Worm (Caenorhabditis elegans) whole organism, L4 larva: Measurements from ENCODE around the gene hars-1.
A peak's percentile ranks its signal among the peaks of the same experiment; 100 is the strongest.

Experiments used
- D1046.2 ChIP-seq: fragments of 200-800 bp; sonication (Bioruptor generic); IDR thresholded peaks from 2 replicates; pipeline ENCODE4 v1.3.6; 2022; ENCODE audit warnings: missing genetic modification characterization, missing compliant biosample characterization
- F26F4.8 ChIP-seq: fragments of 200-800 bp; sonication (Bioruptor generic); conservative IDR thresholded peaks from 2 replicates; pipeline ENCODE4 v1.3.6; 2022; ENCODE audit warnings: missing genetic modification characterization, missing compliant biosample characterization
- F37D6.2 ChIP-seq: sonication (generic microtip); optimal IDR thresholded peaks from 2 replicates; lab custom pipeline; 2016; ENCODE audit warnings: mild to moderate bottlenecking, missing genetic modification characterization, missing compliant biosample characterization
- F44E2.7 ChIP-seq: fragments of 200-800 bp; sonication (Bioruptor generic); IDR thresholded peaks from 2 replicates; pipeline ENCODE4 v2.1.2; 2022; ENCODE audit warnings: missing genetic modification characterization, missing compliant biosample characterization
- F49E8.2 ChIP-seq: sonication (generic microtip); optimal IDR thresholded peaks from 2 replicates; lab custom pipeline; 2016; ENCODE audit warnings: missing compliant biosample characterization, mild to moderate bottlenecking, missing genetic modification characterization, borderline replicate concordance
- Y48G9A.11 ChIP-seq: fragments of 200-800 bp; sonication (Bioruptor generic); IDR thresholded peaks from 2 replicates; pipeline ENCODE4 v1.3.6; 2022; ENCODE audit warnings: missing genetic modification reagents, missing genetic modification characterization, missing compliant biosample characterization
- aly-2 ChIP-seq: sonication (generic microtip); optimal IDR thresholded peaks from 2 replicates; lab custom pipeline; 2018; ENCODE audit warnings: missing biosample characterization, missing genetic modification characterization
- ama-1 ChIP-seq: fragments of 150-350 bp; optimal IDR thresholded peaks from 2 replicates; lab custom pipeline; 2014; ENCODE audit warnings: inconsistent platforms, mixed read lengths
- ceh-20 ChIP-seq: fragments of 200-800 bp; sonication (Bioruptor generic); IDR thresholded peaks from 2 replicates; pipeline ENCODE4 v1.3.6; 2022; ENCODE audit warnings: missing genetic modification reagents, missing genetic modification characterization, missing compliant biosample characterization
- ceh-28 ChIP-seq: fragments of 150-350 bp; optimal IDR thresholded peaks from 2 replicates; lab custom pipeline; 2014; ENCODE audit warnings: missing biosample characterization, missing genetic modification reagents, missing genetic modification characterization
- ceh-32 ChIP-seq: sonication (generic microtip); optimal IDR thresholded peaks from 2 replicates; lab custom pipeline; 2016; ENCODE audit warnings: mild to moderate bottlenecking, missing genetic modification characterization, missing compliant biosample characterization; ENCODE audit not compliant: poor library complexity
- ceh-62 ChIP-seq: sonication (generic microtip); optimal IDR thresholded peaks from 2 replicates; lab custom pipeline; 2017; ENCODE audit warnings: missing biosample characterization, missing genetic modification characterization
- cey-2 ChIP-seq: sonication (generic microtip); optimal IDR thresholded peaks from 3 replicates; lab custom pipeline; 2017; ENCODE audit warnings: missing genetic modification characterization, mild to moderate bottlenecking, missing compliant biosample characterization, antibody characterized with exemption, borderline replicate concordance; ENCODE audit not compliant: insufficient read depth
- daf-8 ChIP-seq: fragments of 200-800 bp; sonication (Bioruptor generic); IDR thresholded peaks from 2 replicates; pipeline ENCODE4 v1.3.6; 2022; ENCODE audit warnings: missing genetic modification characterization, missing compliant biosample characterization
- dmd-9 ChIP-seq: fragments of 200-800 bp; sonication (Bioruptor generic); IDR thresholded peaks from 2 replicates; pipeline ENCODE4 v1.3.6; 2022; ENCODE audit warnings: missing genetic modification reagents, missing genetic modification characterization, missing compliant biosample characterization
- dpl-1 ChIP-seq: fragments of 150-350 bp; optimal IDR thresholded peaks from 2 replicates; lab custom pipeline; 2014; ENCODE audit warnings: missing biosample characterization, missing genetic modification reagents, missing genetic modification characterization
- dve-1 ChIP-seq: sonication (generic microtip); optimal IDR thresholded peaks from 2 replicates; lab custom pipeline; 2017; ENCODE audit warnings: antibody characterized with exemption, mild to moderate bottlenecking, missing genetic modification characterization, missing compliant biosample characterization; ENCODE audit not compliant: insufficient read depth
- fos-1 ChIP-seq: fragments of 150-350 bp; optimal IDR thresholded peaks from 2 replicates; lab custom pipeline; 2014; ENCODE audit warnings: missing biosample characterization, missing genetic modification characterization
- hif-1 ChIP-seq, 2 experiments: sonication (generic microtip); optimal IDR thresholded peaks; 2 replicates each; lab custom pipeline; 2016 to 2017; ENCODE audit warnings: missing compliant biosample characterization in 2 of 2, missing genetic modification characterization in 2 of 2, missing genetic modification reagents in 2 of 2, missing genotype in 2 of 2, mild to moderate bottlenecking in 1 of 2
- jun-1 ChIP-seq: fragments of 150-350 bp; optimal IDR thresholded peaks from 2 replicates; lab custom pipeline; 2014; ENCODE audit warnings: missing biosample characterization, missing genetic modification reagents, missing genetic modification characterization
- lin-13 ChIP-seq: fragments of 150-350 bp; optimal IDR thresholded peaks from 2 replicates; lab custom pipeline; 2014; ENCODE audit warnings: missing biosample characterization, missing genetic modification reagents, missing genetic modification characterization
- lin-39 ChIP-seq: fragments of 150-350 bp; optimal IDR thresholded peaks from 2 replicates; lab custom pipeline; 2014; ENCODE audit warnings: missing biosample characterization, missing genetic modification reagents, missing genetic modification characterization
- lir-3 ChIP-seq: sonication (generic microtip); optimal IDR thresholded peaks from 2 replicates; lab custom pipeline; 2016; ENCODE audit warnings: mild to moderate bottlenecking, missing genetic modification characterization, missing compliant biosample characterization
- madf-9 ChIP-seq: fragments of 200-800 bp; sonication (Bioruptor generic); conservative IDR thresholded peaks from 2 replicates; pipeline ENCODE4 v1.3.6; 2022; ENCODE audit warnings: missing genetic modification reagents, missing genetic modification characterization, missing compliant biosample characterization
- mdl-1 ChIP-seq, 2 experiments: fragments of 150-350 bp in 1 of 2; sonication (generic microtip) in 1 of 2; optimal IDR thresholded peaks; 2 replicates each; lab custom pipeline; 2014 to 2017; ENCODE audit warnings: missing biosample characterization in 2 of 2, missing genetic modification characterization in 2 of 2
- mep-1 ChIP-seq: fragments of 150-350 bp; sonication (generic microtip); optimal IDR thresholded peaks from 3 replicates; lab custom pipeline; 2014; ENCODE audit warnings: missing biosample characterization, missing genetic modification characterization
- mes-2 ChIP-seq: sonication (generic microtip); optimal IDR thresholded peaks from 2 replicates; lab custom pipeline; 2016; ENCODE audit warnings: missing genotype, mild to moderate bottlenecking, missing genetic modification characterization, missing compliant biosample characterization; ENCODE audit not compliant: poor library complexity, severe bottlenecking
- mxl-3 ChIP-seq: fragments of 200-800 bp; sonication (Bioruptor generic); optimal IDR thresholded peaks from 2 replicates; lab custom pipeline; 2018; ENCODE audit warnings: mild to moderate bottlenecking, missing genetic modification characterization, missing compliant biosample characterization
- nhr-11 ChIP-seq: fragments of 150-350 bp; optimal IDR thresholded peaks from 2 replicates; lab custom pipeline; 2014; ENCODE audit warnings: missing biosample characterization, missing genetic modification characterization
- nhr-25 ChIP-seq: sonication (generic microtip); optimal IDR thresholded peaks from 2 replicates; lab custom pipeline; 2017; ENCODE audit warnings: missing genetic modification characterization, mild to moderate bottlenecking, missing compliant biosample characterization, antibody characterized with exemption, moderate library complexity, borderline replicate concordance; ENCODE audit not compliant: insufficient read depth
- nhr-6 ChIP-seq: fragments of 150-350 bp; optimal IDR thresholded peaks from 2 replicates; lab custom pipeline; 2014; ENCODE audit warnings: missing biosample characterization, missing genetic modification characterization
- nhr-77 ChIP-seq: fragments of 150-350 bp; optimal IDR thresholded peaks from 2 replicates; lab custom pipeline; 2014; ENCODE audit warnings: missing biosample characterization, missing genetic modification characterization
- php-3 ChIP-seq: fragments of 200-800 bp; sonication (Bioruptor generic); IDR thresholded peaks from 2 replicates; pipeline ENCODE4 v1.3.6; 2022; ENCODE audit warnings: missing genetic modification reagents, missing genetic modification characterization, missing compliant biosample characterization
- pqm-1 ChIP-seq: sonication (generic microtip); optimal IDR thresholded peaks from 2 replicates; lab custom pipeline; 2017; ENCODE audit warnings: missing biosample characterization, missing genetic modification characterization
- saeg-2 ChIP-seq: fragments of 200-800 bp; sonication (Bioruptor generic); IDR thresholded peaks from 2 replicates; pipeline ENCODE4 v1.3.6; 2022; ENCODE audit warnings: missing genetic modification reagents, missing genetic modification characterization, missing compliant biosample characterization
- sdz-12 ChIP-seq: fragments of 200-800 bp; sonication (Bioruptor generic); optimal IDR thresholded peaks from 2 replicates; lab custom pipeline; 2018; ENCODE audit warnings: mild to moderate bottlenecking, missing genetic modification characterization, missing compliant biosample characterization
- set-16 ChIP-seq: fragments of 200-800 bp; sonication (Bioruptor generic); IDR thresholded peaks from 2 replicates; pipeline ENCODE4 v1.3.6; 2022; ENCODE audit warnings: missing genetic modification reagents, missing genetic modification characterization, missing compliant biosample characterization
- snpc-4 ChIP-seq: fragments of 150-350 bp; optimal IDR thresholded peaks from 2 replicates; lab custom pipeline; 2014; ENCODE audit warnings: missing biosample characterization, missing genetic modification characterization
- unc-39 ChIP-seq: sonication (generic microtip); optimal IDR thresholded peaks from 2 replicates; lab custom pipeline; 2017; ENCODE audit warnings: missing biosample characterization, missing genetic modification characterization
- vab-7 ChIP-seq: fragments of 200-800 bp; sonication (Bioruptor generic); IDR thresholded peaks from 2 replicates; pipeline ENCODE4 v1.3.6; 2022; ENCODE audit warnings: missing genetic modification reagents, missing genetic modification characterization, missing compliant biosample characterization
- zag-1 ChIP-seq: fragments of 150-350 bp; optimal IDR thresholded peaks from 2 replicates; lab custom pipeline; 2014; ENCODE audit warnings: missing biosample characterization, missing genetic modification characterization
- zfp-3 ChIP-seq: fragments of 200-800 bp; sonication (Bioruptor generic); conservative IDR thresholded peaks from 2 replicates; pipeline ENCODE4 v1.3.6; 2022; ENCODE audit warnings: missing genetic modification reagents, missing genetic modification characterization, missing compliant biosample characterization
- zip-11 ChIP-seq: fragments of 200-800 bp; sonication (Bioruptor generic); IDR thresholded peaks from 2 replicates; pipeline ENCODE4 v1.3.6; 2022; ENCODE audit warnings: missing genetic modification characterization, missing compliant biosample characterization

Gene hars-1

DNA sequence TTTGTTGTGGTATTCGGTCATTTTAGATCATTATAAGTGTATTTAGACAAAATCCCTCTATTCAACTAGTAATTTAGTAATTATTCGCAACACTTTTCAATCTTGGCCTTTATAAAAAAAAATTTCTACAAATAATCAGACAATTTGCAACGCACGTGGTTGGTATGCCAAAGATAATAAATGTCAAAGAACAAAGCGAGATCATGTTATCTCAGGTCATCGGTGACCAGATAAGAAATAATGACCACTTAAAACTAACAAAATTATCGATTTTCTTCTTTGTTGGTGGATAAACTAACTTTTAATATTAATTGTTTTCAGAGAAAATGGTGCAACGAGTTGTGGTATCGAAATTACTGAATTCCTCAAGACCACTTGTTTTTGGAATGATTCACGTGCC, 22.5 kb downstream of the hars-1 start, which contains the start of gene F13E9.13:
Gene F13E9.13, plus strand, starts transcription at position 317 of the 400 bp plus-strand sequence.
- TF ChIP-seq mdl-1 (tag; optimal IDR thresholded peaks at IDR 0.05; lab: Kevin White, UChicago) (peak in 1 of 2 experiments; percentile 30), dve-1 (tag; lab: Kevin White, UChicago) (peak; percentile 80), nhr-11 (tag; lab: Kevin White, UChicago) (no peak), F44E2.7 (no peak), pqm-1 (tag; lab: Kevin White, UChicago) (peak; percentile 2), php-3 (peak; percentile 85)

ce11 chrIV:10884263-10884662, 25.5 kb downstream of the hars-1 start, which contains the start of gene F13E9.5:
Gene F13E9.5, minus strand, starts transcription at chrIV:10884363.
- TF ChIP-seq madf-9 = no peak
- TF ChIP-seq aly-2 = no peak
- no peak for TF ChIP-seq unc-39 (tag; lab: Kevin White, UChicago)
- no peak for TF ChIP-seq daf-8
- no peak for TF ChIP-seq zag-1 (tag; lab: Kevin White, UChicago)
- no peak for TF ChIP-seq jun-1
- no peak for TF ChIP-seq F44E2.7
- no peak for TF ChIP-seq sdz-12
- TF ChIP-seq ceh-62 = no peak
- no peak for TF ChIP-seq ama-1
- no peak for TF ChIP-seq zip-11
- no peak for TF ChIP-seq dpl-1 (GFP tag; lab: Kevin White, UChicago)
- no peak for TF ChIP-seq cey-2
- no peak for TF ChIP-seq vab-7 (GFP tag; lab: Robert Waterston, UW)
- TF ChIP-seq, all 104 proteins: peak for 0

DNA sequence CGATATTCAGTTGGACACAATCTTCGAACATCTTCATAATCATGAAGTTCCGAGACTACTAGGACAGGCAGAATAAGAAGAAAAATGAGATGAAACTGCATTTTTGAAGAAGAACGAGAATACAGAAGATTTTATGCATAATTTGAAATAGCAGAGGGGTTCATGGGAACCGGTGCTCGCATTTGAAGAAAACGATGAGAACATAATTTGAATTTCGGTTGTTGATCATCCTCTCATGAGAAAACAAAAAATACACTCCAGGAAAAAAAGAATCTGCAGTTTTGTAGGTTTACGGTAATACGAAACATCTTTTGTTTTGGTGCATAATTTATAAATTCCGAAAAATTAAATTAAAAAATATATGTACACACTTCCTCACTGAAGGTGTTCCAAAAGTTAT, 27.2 kb downstream of the hars-1 start, which contains the start of gene srlf-11:
Gene srlf-11, minus strand, starts transcription at position 101 of the 400 bp plus-strand sequence.
- TF ChIP-seq ama-1 = no peak
- no peak for TF ChIP-seq dpl-1 (GFP tag; lab: Kevin White, UChicago)
- TF ChIP-seq zfp-3 = no peak
- no peak for TF ChIP-seq D1046.2 (GFP tag; lab: Robert Waterston, UW)
- no peak for TF ChIP-seq F37D6.2

DNA sequence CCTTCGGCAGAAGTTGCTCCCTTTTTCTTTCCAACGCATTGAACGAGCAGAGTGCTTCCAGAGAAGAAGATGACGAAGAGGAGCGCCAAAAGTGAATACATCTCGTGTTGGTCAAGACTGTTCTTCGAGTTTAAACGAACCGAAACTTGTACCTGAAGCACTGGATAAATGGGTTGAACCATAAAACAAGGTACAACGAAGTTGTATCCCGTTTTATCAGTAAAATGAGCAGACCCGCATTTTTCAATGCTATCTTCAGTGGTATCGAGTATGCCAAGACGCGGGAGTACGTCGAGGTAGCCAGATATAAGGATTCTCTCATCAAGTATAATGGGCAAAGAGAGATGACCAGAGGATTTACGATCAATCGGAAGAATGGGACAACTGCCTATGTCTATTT, 28.5 kb downstream of the hars-1 start, which contains the start of gene F13E9.16:
Gene F13E9.16, minus strand, starts transcription at position 101 of the 400 bp plus-strand sequence.
- TF ChIP-seq aly-2 = no peak
- TF ChIP-seq hif-1 (tag; optimal IDR thresholded peaks at IDR 0.05; lab: Kevin White, UChicago) = no peak
- no peak for TF ChIP-seq zip-11
- TF ChIP-seq ceh-28 (tag; lab: Kevin White, UChicago) = no peak
- no peak for TF ChIP-seq daf-8
- no peak for TF ChIP-seq dmd-9 (GFP tag; lab: Robert Waterston, UW)
- no peak for TF ChIP-seq set-16 (GFP tag; lab: Robert Waterston, UW)
- TF ChIP-seq ceh-32 (tag; lab: Kevin White, UChicago) = no peak
- TF ChIP-seq mep-1 (tag; lab: Kevin White, UChicago) = no peak
- no peak for TF ChIP-seq fos-1 (tag; lab: Kevin White, UChicago)

DNA sequence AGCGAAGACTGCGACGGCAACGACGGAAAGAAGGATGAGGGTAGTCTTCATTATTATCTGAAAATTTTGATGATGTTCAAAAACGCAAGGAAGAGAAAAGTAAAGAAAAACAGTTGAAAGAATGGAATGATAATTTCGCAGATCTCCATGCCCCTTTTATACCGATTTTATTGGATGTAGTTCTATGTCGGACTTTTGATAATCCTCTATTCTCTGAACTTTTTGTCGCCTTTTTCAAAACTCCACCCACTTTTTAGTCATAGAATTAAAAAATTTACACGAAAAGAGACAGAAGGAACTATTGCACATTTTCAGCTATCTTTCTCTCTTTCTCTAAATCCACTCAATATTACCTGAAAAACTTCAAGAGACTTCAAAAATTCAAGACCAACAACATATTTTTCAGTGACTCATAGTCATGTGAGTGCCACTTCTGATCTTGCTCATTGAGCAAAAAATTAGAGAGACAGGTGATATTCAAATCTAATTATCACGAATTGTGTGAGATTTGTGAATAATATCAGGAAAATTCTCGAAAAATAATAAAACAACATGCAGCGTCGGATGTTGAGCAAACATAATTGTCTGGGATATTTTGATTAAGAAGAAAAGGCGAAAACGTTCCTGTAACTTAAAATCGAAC, 31.2 kb downstream of the hars-1 start, which contains the start of gene F13E9.15:
Gene F13E9.15, minus strand, starts transcription at position 51 of the 643 bp plus-strand sequence.
- TF ChIP-seq F26F4.8 (no peak), nhr-77 (no peak), nhr-6 (no peak), set-16 (GFP tag; lab: Robert Waterston, UW) (no peak), fos-1 (tag; lab: Kevin White, UChicago) (no peak), mes-2 (tag; lab: Kevin White, UChicago) (no peak), lir-3 (tag; lab: Kevin White, UChicago) (no peak), saeg-2 (no peak), Y48G9A.11 (GFP tag; lab: Robert Waterston, UW) (no peak), ceh-20 (GFP tag; lab: Robert Waterston, UW) (no peak), lin-13 (GFP tag; lab: Kevin White, UChicago) (no peak), nhr-25 (tag; lab: Kevin White, UChicago) (no peak), lin-39 (tag; lab: Kevin White, UChicago) (no peak), cey-2 (no peak), snpc-4 (tag; lab: Kevin White, UChicago) (no peak), F49E8.2 (tag; lab: Kevin White, UChicago) (no peak), mxl-3 (no peak)
